Fruit fly (Drosophila melanogaster) whole organism, wandering third instar larva: ENCODE results near the gene arm.

Experiments
- Abd-B ChIP-seq: fragments of >200 bp; optimal IDR thresholded peaks from 2 replicates; lab custom pipeline; 2017; ENCODE audit warnings: missing biosample characterization, missing genetic modification characterization
- CG32264 ChIP-seq: fragments of 200-800 bp; sonication (Bioruptor generic); optimal IDR thresholded peaks from 2 replicates; lab custom pipeline; 2016; ENCODE audit warnings: missing biosample characterization, missing genetic modification characterization
- CG9705 ChIP-seq: fragments of 200-800 bp; sonication (Bioruptor generic); optimal IDR thresholded peaks from 2 replicates; lab custom pipeline; 2018; ENCODE audit warnings: missing biosample characterization, mild to moderate bottlenecking, missing genetic modification characterization
- CrebA ChIP-seq: fragments of 200-800 bp; sonication (Bioruptor generic); optimal IDR thresholded peaks from 2 replicates; lab custom pipeline; 2016; ENCODE audit warnings: missing biosample characterization, mild to moderate bottlenecking, missing genetic modification characterization, borderline replicate concordance
- Dfd ChIP-seq: fragments of >200 bp; optimal IDR thresholded peaks from 2 replicates; lab custom pipeline; 2017; ENCODE audit warnings: missing biosample characterization, missing genetic modification characterization
- Dif ChIP-seq: fragments of 200-275, 200-300 bp; sonication (Bioruptor generic); optimal IDR thresholded peaks from 2 replicates; lab custom pipeline; 2018; ENCODE audit warnings: missing biosample characterization, missing genetic modification characterization; ENCODE audit not compliant: partially characterized antibody
- GATAd ChIP-seq: sonication (Bioruptor generic); optimal IDR thresholded peaks from 2 replicates; lab custom pipeline; 2016; ENCODE audit warnings: missing biosample characterization, missing genetic modification characterization
- HLH106 ChIP-seq: fragments of 200-800 bp; optimal IDR thresholded peaks from 3 replicates; lab custom pipeline; 2019; ENCODE audit warnings: missing biosample characterization, mild to moderate bottlenecking, missing genetic modification characterization, moderate library complexity
- Hnf4 ChIP-seq: fragments of 200-800 bp; sonication (Bioruptor generic); optimal IDR thresholded peaks from 2 replicates; lab custom pipeline; 2016; ENCODE audit warnings: missing biosample characterization, mild to moderate bottlenecking, missing genetic modification characterization
- Hr78 ChIP-seq: fragments of >200 bp; optimal IDR thresholded peaks from 2 replicates; lab custom pipeline; 2017; ENCODE audit warnings: missing biosample characterization, missing genetic modification characterization
- Hr83 ChIP-seq: fragments of 200-300 bp; sonication (Bioruptor generic); optimal IDR thresholded peaks from 2 replicates; lab custom pipeline; 2016; ENCODE audit warnings: missing biosample characterization, mild to moderate bottlenecking, missing genetic modification characterization, moderate library complexity; ENCODE audit not compliant: poor library complexity, severe bottlenecking
- Jra ChIP-seq: sonication (Bioruptor generic); optimal IDR thresholded peaks from 2 replicates; lab custom pipeline; 2016; ENCODE audit warnings: missing biosample characterization, missing genetic modification characterization
- Mio ChIP-seq: sonication (Bioruptor generic); optimal IDR thresholded peaks from 2 replicates; lab custom pipeline; 2016; ENCODE audit warnings: missing biosample characterization, missing genetic modification characterization
- Myc ChIP-seq: fragments of >200 bp; optimal IDR thresholded peaks from 2 replicates; lab custom pipeline; 2017
- N ChIP-seq: fragments of >200 bp; optimal IDR thresholded peaks from 2 replicates; lab custom pipeline; 2018; ENCODE audit warnings: missing biosample characterization, missing external identifiers, missing genetic modification characterization
- OdsH ChIP-seq: fragments of 200-800 bp; sonication (Bioruptor generic); optimal IDR thresholded peaks from 2 replicates; lab custom pipeline; 2016; ENCODE audit warnings: missing biosample characterization, mild to moderate bottlenecking, missing genetic modification characterization
- Rel ChIP-seq, 2 experiments: fragments of 200-800 bp; sonication (Bioruptor generic) in 1 of 2; optimal IDR thresholded peaks; 2 replicates in 1 of 2; 3 replicates in 1 of 2; lab custom pipeline; 2016 to 2019; ENCODE audit warnings: mild to moderate bottlenecking in 2 of 2, missing biosample characterization in 2 of 2, missing genetic modification characterization in 2 of 2, moderate library complexity in 1 of 2
- Sp1 ChIP-seq: fragments of 200-800 bp; sonication (Bioruptor generic); optimal IDR thresholded peaks from 3 replicates; lab custom pipeline; 2019; ENCODE audit warnings: missing biosample characterization, mild to moderate bottlenecking, missing genetic modification characterization, moderate library complexity
- Vsx2 ChIP-seq: fragments of 200-300, 225-300 bp; sonication (Bioruptor generic); optimal IDR thresholded peaks from 2 replicates; lab custom pipeline; 2018; ENCODE audit warnings: missing biosample characterization, missing genetic modification characterization; ENCODE audit not compliant: partially characterized antibody
- br ChIP-seq: fragments of 200-800 bp; sonication (Bioruptor generic); optimal IDR thresholded peaks from 2 replicates; lab custom pipeline; 2016; ENCODE audit warnings: missing biosample characterization, missing genetic modification characterization
- brk ChIP-seq: fragments of 200-800 bp; sonication (Bioruptor generic); optimal IDR thresholded peaks from 2 replicates; lab custom pipeline; 2016; ENCODE audit warnings: missing biosample characterization, mild to moderate bottlenecking, missing genetic modification characterization
- dl ChIP-seq, 2 experiments: fragments of 175-275, 200-275 bp in 1 of 2; fragments of 200-275 bp in 1 of 2; sonication (Bioruptor generic); optimal IDR thresholded peaks; lab custom pipeline; 2018; ENCODE audit warnings: mild to moderate bottlenecking in 2 of 2, missing biosample characterization in 2 of 2, missing genetic modification characterization in 2 of 2, moderate library complexity in 2 of 2; ENCODE audit not compliant: partially characterized antibody in 2 of 2, insufficient read depth in 1 of 2
- dmrt93B ChIP-seq: fragments of 200-800 bp; sonication (Bioruptor generic); optimal IDR thresholded peaks from 2 replicates; lab custom pipeline; 2018; ENCODE audit warnings: missing biosample characterization, mild to moderate bottlenecking, missing genetic modification characterization
- dsf ChIP-seq: sonication (Bioruptor generic); optimal IDR thresholded peaks from 2 replicates; lab custom pipeline; 2016; ENCODE audit warnings: missing biosample characterization, missing genetic modification characterization, borderline replicate concordance
- ey ChIP-seq: fragments of 200-800 bp; sonication (Bioruptor generic); optimal IDR thresholded peaks from 2 replicates; lab custom pipeline; 2016; ENCODE audit warnings: missing biosample characterization, missing genetic modification characterization
- foxo ChIP-seq, 2 experiments: fragments of 200-800 bp; sonication (Bioruptor generic); optimal IDR thresholded peaks; 2 replicates in 1 of 2; 3 replicates in 1 of 2; lab custom pipeline; 2016 to 2017; ENCODE audit warnings: missing biosample characterization in 2 of 2, missing genetic modification characterization in 2 of 2
- fru ChIP-seq: fragments of 200-800 bp; sonication (Bioruptor generic); optimal IDR thresholded peaks from 3 replicates; lab custom pipeline; 2016; ENCODE audit warnings: missing biosample characterization, mild to moderate bottlenecking, missing genetic modification characterization
- h ChIP-seq: fragments of 200-800 bp; sonication (Bioruptor generic); optimal IDR thresholded peaks from 3 replicates; lab custom pipeline; 2016; ENCODE audit warnings: missing biosample characterization, mild to moderate bottlenecking, missing genetic modification characterization
- jim ChIP-seq: fragments of 175-275, 200-325 bp; sonication (Bioruptor generic); optimal IDR thresholded peaks from 2 replicates; lab custom pipeline; 2016; ENCODE audit warnings: missing biosample characterization, mild to moderate bottlenecking, missing genetic modification characterization
- lola ChIP-seq: fragments of >200 bp; optimal IDR thresholded peaks from 2 replicates; lab custom pipeline; 2017; ENCODE audit warnings: missing biosample characterization, missing genetic modification characterization
- pan ChIP-seq: fragments of >200 bp; optimal IDR thresholded peaks from 2 replicates; lab custom pipeline; 2017
- psq ChIP-seq: fragments of 200-800 bp; sonication (Bioruptor generic); optimal IDR thresholded peaks from 3 replicates; lab custom pipeline; 2017; ENCODE audit warnings: missing biosample characterization, mild to moderate bottlenecking, missing genetic modification characterization, moderate library complexity
- rgr ChIP-seq: fragments of 200-800 bp; sonication (Bioruptor generic); optimal IDR thresholded peaks from 3 replicates; lab custom pipeline; 2016; ENCODE audit warnings: missing biosample characterization, mild to moderate bottlenecking, missing genetic modification characterization
- sage ChIP-seq: fragments of 200-800 bp; sonication (Bioruptor generic); optimal IDR thresholded peaks from 2 replicates; lab custom pipeline; 2016; ENCODE audit warnings: missing biosample characterization, mild to moderate bottlenecking, missing genetic modification characterization
- sv ChIP-seq: fragments of 200-800 bp; sonication (Bioruptor generic); optimal IDR thresholded peaks from 3 replicates; lab custom pipeline; 2016; ENCODE audit warnings: missing biosample characterization, missing genetic modification characterization
- tai ChIP-seq: sonication (Bioruptor generic); optimal IDR thresholded peaks from 2 replicates; lab custom pipeline; 2016; ENCODE audit warnings: missing biosample characterization, missing genetic modification characterization
- usp ChIP-seq: fragments of >200 bp; optimal IDR thresholded peaks from 2 replicates; lab custom pipeline; 2017; ENCODE audit warnings: missing biosample characterization, missing genetic modification characterization
- woc ChIP-seq: sonication (Bioruptor generic); optimal IDR thresholded peaks from 2 replicates; lab custom pipeline; 2016; ENCODE audit warnings: missing biosample characterization, mild to moderate bottlenecking, missing genetic modification characterization

Gene arm

DNA sequence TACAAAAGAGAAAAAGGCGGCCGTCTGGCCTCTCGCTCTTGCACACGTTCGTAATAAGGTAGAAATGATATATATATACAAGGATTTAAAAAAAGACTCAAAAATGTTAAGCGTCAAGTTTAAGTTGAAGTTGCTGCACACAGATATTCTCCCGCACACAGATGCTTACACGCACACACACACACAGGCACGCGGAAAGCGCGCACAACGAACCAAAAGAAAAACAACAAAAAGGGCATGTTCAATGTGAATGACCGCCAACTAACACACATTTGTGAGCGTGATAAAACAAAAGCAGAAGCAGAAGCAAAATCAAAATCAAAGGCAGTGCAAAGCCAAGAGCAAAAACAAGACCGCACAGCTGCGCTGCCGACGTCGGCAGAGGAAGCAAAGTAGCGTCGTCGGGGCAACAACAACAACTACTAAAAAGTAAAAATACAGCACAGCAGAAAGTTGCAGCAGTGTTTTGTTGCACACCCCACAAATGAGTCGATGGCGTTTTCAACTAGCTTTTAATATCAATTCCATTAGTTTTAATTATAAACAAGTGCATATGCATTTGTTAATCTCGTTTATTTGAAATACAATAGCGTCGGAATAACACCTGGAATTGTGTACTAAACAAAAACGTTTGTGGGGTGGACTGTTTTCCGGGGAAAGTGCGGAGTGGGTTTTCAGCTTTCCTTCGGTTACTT lies 46.9 kb upstream of the arm start:
- peak; percentile 93 for TF ChIP-seq sv (GFP tag; lab: Kevin White, UChicago)
- TF ChIP-seq Myc (lab: Kevin White, UChicago) = no peak
- peak; percentile 94 for TF ChIP-seq psq (GFP tag; lab: Kevin White, UChicago)
- peak; percentile 80 for TF ChIP-seq brk
- no peak for TF ChIP-seq Hr78 (GFP tag; lab: Kevin White, UChicago)
- peak; percentile 98 for TF ChIP-seq rgr (GFP tag; lab: Kevin White, UChicago)
- TF ChIP-seq Dfd (GFP tag; lab: Kevin White, UChicago) = peak; percentile 26
- peak; percentile 99 for TF ChIP-seq ey (GFP tag; lab: Kevin White, UChicago)
- peak; percentile 97 for TF ChIP-seq woc
- TF ChIP-seq N (GFP tag; lab: Kevin White, UChicago) = no peak
- TF ChIP-seq Mio = peak; percentile 79
- peak; percentile 98 for TF ChIP-seq br
- peak; percentile 88 to 99 for TF ChIP-seq foxo (GFP tag; optimal IDR thresholded peaks at IDR 0.05; lab: Kevin White, UChicago)
- peak; percentile 98 for TF ChIP-seq fru
- peak; percentile 88 for TF ChIP-seq Rel (GFP tag; optimal IDR thresholded peaks at IDR 0.05; lab: Kevin White, UChicago)
- TF ChIP-seq Rel (tag; optimal IDR thresholded peaks at IDR 0.05; lab: Kevin White, UChicago) = peak; percentile 89
- peak; percentile 89 for TF ChIP-seq GATAd (GFP tag; lab: Kevin White, UChicago)
- peak; percentile 96 for TF ChIP-seq Hnf4 (GFP tag; lab: Kevin White, UChicago)
- TF ChIP-seq dmrt93B (GFP tag; lab: Kevin White, UChicago) = peak; percentile 96
- peak; percentile 95 for TF ChIP-seq CG9705 (GFP tag; lab: Kevin White, UChicago)
- TF ChIP-seq h (GFP tag; lab: Kevin White, UChicago) = peak; percentile 98
- TF ChIP-seq OdsH (GFP tag; lab: Kevin White, UChicago) = peak; percentile 97
- TF ChIP-seq sage = peak; percentile 92
- TF ChIP-seq Vsx2 = no peak
- TF ChIP-seq CG32264 (GFP tag; lab: Kevin White, UChicago) = peak; percentile 94
- TF ChIP-seq Sp1 = peak; percentile 98
- TF ChIP-seq dl (GFP tag; optimal IDR thresholded peaks at IDR 0.05; lab: Kevin White, UChicago; ENCODE audit: insufficient read depth in 1 of 2, partially characterized antibody in 2 of 2) = peak in 1 of 2 experiments; percentile 21
- TF ChIP-seq CrebA = peak; percentile 66
- TF ChIP-seq Jra (GFP tag; lab: Kevin White, UChicago) = peak; percentile 93
- TF ChIP-seq tai = peak; percentile 92
- TF ChIP-seq jim (GFP tag; lab: Kevin White, UChicago) = peak; percentile 25
- peak; percentile 90 for TF ChIP-seq dsf (GFP tag; lab: Kevin White, UChicago)
- TF ChIP-seq Hr83 = peak; percentile 78
- TF ChIP-seq lola (GFP tag; lab: Kevin White, UChicago) = no peak
- no peak for TF ChIP-seq pan (lab: Kevin White, UChicago)
- no peak for TF ChIP-seq Dif (GFP tag; lab: Kevin White, UChicago)
- no peak for TF ChIP-seq usp (GFP tag; lab: Kevin White, UChicago)
- TF ChIP-seq Abd-B (GFP tag; lab: Kevin White, UChicago) = no peak
- peak; percentile 98 for TF ChIP-seq HLH106 (tag; lab: Kevin White, UChicago)

DNA sequence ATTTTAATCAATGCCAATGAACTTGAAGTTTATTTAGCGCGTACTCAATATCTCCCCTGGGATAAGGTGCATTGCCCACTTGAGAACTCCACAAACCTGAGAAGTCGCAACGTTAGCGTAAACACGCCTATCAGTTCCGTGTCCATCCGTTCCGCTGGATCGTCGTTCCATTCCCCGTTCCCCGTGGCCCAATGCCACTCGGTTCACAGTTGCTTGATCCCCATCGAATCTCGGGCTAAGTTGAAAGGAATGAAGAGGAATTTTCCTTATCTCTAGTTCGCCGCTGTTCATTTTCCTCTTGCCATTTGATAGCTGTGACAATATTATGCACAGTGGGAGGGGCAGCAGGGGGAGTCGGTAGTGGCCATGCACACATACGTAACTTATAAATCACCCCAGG lies 44.8 kb upstream of the arm start:
- TF ChIP-seq h (GFP tag; lab: Kevin White, UChicago) = peak; percentile 40
- peak; percentile 30 for TF ChIP-seq br
- TF ChIP-seq sv (GFP tag; lab: Kevin White, UChicago) = no peak
